Worm (Caenorhabditis elegans) whole organism, late embryonic: ENCODE results near the gene Y39B6A.69.
"Not testable (repeated sequence)": the region's sequence is repeated elsewhere in the genome, so short reads cannot be mapped to it uniquely, and the experiment has no call there.

ENCODE experiments used
- Y22D7AL.16 ChIP-seq: sonication (generic microtip); optimal IDR thresholded peaks from 2 replicates; lab custom pipeline; 2016; ENCODE audit warnings: missing genetic modification characterization, missing compliant biosample characterization
- ama-1 ChIP-seq: fragments of 150-350 bp; optimal IDR thresholded peaks from 2 replicates; lab custom pipeline; 2014
- ceh-2 ChIP-seq: sonication (generic microtip); optimal IDR thresholded peaks from 2 replicates; lab custom pipeline; 2016; ENCODE audit warnings: missing genotype, missing genetic modification characterization, missing compliant biosample characterization
- ceh-34 ChIP-seq: sonication (generic microtip); optimal IDR thresholded peaks from 2 replicates; lab custom pipeline; 2016; ENCODE audit warnings: mild to moderate bottlenecking, missing genetic modification characterization, missing compliant biosample characterization
- ceh-9 ChIP-seq: sonication (generic microtip); optimal IDR thresholded peaks from 2 replicates; lab custom pipeline; 2016; ENCODE audit warnings: mild to moderate bottlenecking, missing genetic modification characterization, inconsistent platforms, missing compliant biosample characterization
- ets-4 ChIP-seq: sonication (generic microtip); optimal IDR thresholded peaks from 2 replicates; lab custom pipeline; 2016; ENCODE audit warnings: missing genetic modification characterization, missing compliant biosample characterization
- nfya-1 ChIP-seq: sonication (generic microtip); optimal IDR thresholded peaks from 2 replicates; lab custom pipeline; 2017; ENCODE audit warnings: missing genetic modification characterization, mild to moderate bottlenecking, missing compliant biosample characterization, antibody characterized with exemption, moderate library complexity
- pha-2 ChIP-seq: sonication (generic microtip); optimal IDR thresholded peaks from 2 replicates; lab custom pipeline; 2017; ENCODE audit warnings: mild to moderate bottlenecking, missing genetic modification characterization, missing compliant biosample characterization
- tbx-2 ChIP-seq: sonication (generic microtip); optimal IDR thresholded peaks from 2 replicates; lab custom pipeline; 2016; ENCODE audit warnings: missing genetic modification characterization, missing compliant biosample characterization
- unc-3 ChIP-seq, 2 experiments: fragments of 200-800 bp in 1 of 2; sonication (Bioruptor generic) in 1 of 2; sonication (generic microtip) in 1 of 2; conservative IDR thresholded peaks in 1 of 2; optimal IDR thresholded peaks in 1 of 2; 2 replicates each; pipeline versions ENCODE4 v1.3.6 to Lab custom; 2016 to 2022; ENCODE audit warnings: missing compliant biosample characterization in 2 of 2, missing genetic modification characterization in 2 of 2, missing genetic modification reagents in 1 of 2
- ztf-16 ChIP-seq: sonication (generic microtip); optimal IDR thresholded peaks from 2 replicates; lab custom pipeline; 2017; ENCODE audit warnings: missing genetic modification characterization, missing compliant biosample characterization

- TF ChIP-seq nfya-1; ceh-9; Y22D7AL.16; ceh-34 (tag; lab: Kevin White, UChicago); ets-4; ama-1 (lab: Kevin White, UChicago); tbx-2 (tag; lab: Kevin White, UChicago); pha-2 (tag; lab: Kevin White, UChicago); unc-3 (GFP tag; conservative IDR thresholded peaks at IDR 0.05; lab: Robert Waterston, UW); unc-3 (tag; optimal IDR thresholded peaks at IDR 0.05; lab: Kevin White, UChicago); ztf-16; ceh-2: not testable (repeated sequence)
Measured at ce11 chrV:19113639-19114038, 38.6 kb downstream of the Y39B6A.69 start.
